Fruit fly (Drosophila melanogaster) whole organism, embryonic: Measurements from ENCODE around the gene Klp67A.
A peak's percentile ranks its signal among the peaks of the same experiment; 100 is the strongest.

ENCODE experiments used
- BEAF-32 ChIP-seq: fragments of 200-800 bp; sonication (Bioruptor generic); optimal IDR thresholded peaks from 3 replicates; lab custom pipeline; 2017; ENCODE audit warnings: missing biosample characterization, missing genetic modification characterization, mild to moderate bottlenecking, moderate library complexity, missing genetic modification reagents
- Blimp-1 ChIP-seq: fragments of 200-800 bp; sonication (Bioruptor generic); optimal IDR thresholded peaks from 3 replicates; lab custom pipeline; 2018; ENCODE audit warnings: missing biosample characterization, missing genetic modification characterization, mild to moderate bottlenecking, moderate library complexity, missing genetic modification reagents
- CG10274 ChIP-seq: fragments of 200-800 bp; sonication (Bioruptor generic); optimal IDR thresholded peaks from 3 replicates; lab custom pipeline; 2017; ENCODE audit warnings: missing biosample characterization, mild to moderate bottlenecking, missing genetic modification characterization
- CG10565 ChIP-seq: fragments of 200-800 bp; sonication (Bioruptor generic); optimal IDR thresholded peaks from 3 replicates; lab custom pipeline; 2016; ENCODE audit warnings: missing biosample characterization, mild to moderate bottlenecking, missing genetic modification characterization
- CG11456 ChIP-seq: fragments of 200-800 bp; sonication (Bioruptor generic); IDR thresholded peaks from 3 replicates; pipeline ENCODE4 v1.3.6; 2022; ENCODE audit warnings: missing biosample characterization, missing genetic modification characterization
- CG11695 ChIP-seq: fragments of 200-800 bp; sonication (Bioruptor generic); IDR thresholded peaks from 3 replicates; pipeline ENCODE4 v1.3.6; 2022; ENCODE audit warnings: missing biosample characterization, missing genetic modification characterization
- CG12391 ChIP-seq: fragments of 200-800 bp; sonication (Bioruptor generic); optimal IDR thresholded peaks from 3 replicates; lab custom pipeline; 2018; ENCODE audit warnings: missing biosample characterization, mild to moderate bottlenecking, missing genetic modification characterization, moderate library complexity
- CG13775 ChIP-seq: fragments of 200-800 bp; sonication (Bioruptor generic); optimal IDR thresholded peaks from 3 replicates; lab custom pipeline; 2017; ENCODE audit warnings: missing biosample characterization, mild to moderate bottlenecking, missing genetic modification characterization
- CG15011 ChIP-seq: fragments of 200-800 bp; sonication (Bioruptor generic); optimal IDR thresholded peaks from 3 replicates; lab custom pipeline; 2018; ENCODE audit warnings: missing biosample characterization, mild to moderate bottlenecking, missing genetic modification characterization
- CG1792 ChIP-seq: fragments of 200-800 bp; sonication (Bioruptor generic); optimal IDR thresholded peaks from 2 replicates; lab custom pipeline; 2016; ENCODE audit warnings: missing biosample characterization, missing genetic modification characterization
- CG30431 ChIP-seq: fragments of 200-800 bp; sonication (Bioruptor generic); optimal IDR thresholded peaks from 2 replicates; lab custom pipeline; 2017; ENCODE audit warnings: missing biosample characterization, missing genetic modification characterization
- CG31224 ChIP-seq: fragments of 200-800 bp; sonication (Bioruptor generic); IDR thresholded peaks from 2 replicates; pipeline ENCODE4 v1.3.6; 2022; ENCODE audit warnings: missing biosample characterization, missing genetic modification characterization
- CG34224 ChIP-seq: fragments of 200-800 bp; sonication (Bioruptor generic); IDR thresholded peaks from 3 replicates; pipeline ENCODE4 v1.3.6; 2022; ENCODE audit warnings: missing biosample characterization, missing genetic modification characterization; ENCODE audit not compliant: partially characterized antibody
- CG4404 ChIP-seq: fragments of 200-800 bp; sonication (Bioruptor generic); IDR thresholded peaks from 2 replicates; pipeline ENCODE4 v1.3.6; 2022; ENCODE audit warnings: missing biosample characterization, missing genetic modification characterization
- CG6175 ChIP-seq: fragments of 200-800 bp; sonication (Bioruptor generic); IDR thresholded peaks from 3 replicates; pipeline ENCODE4 v1.3.6; 2022; ENCODE audit warnings: missing biosample characterization, missing genetic modification characterization
- CkIIα-i1 ChIP-seq: fragments of 200-800 bp; sonication (Bioruptor generic); IDR thresholded peaks from 2 replicates; pipeline ENCODE4 v1.3.6; 2022; ENCODE audit warnings: missing biosample characterization, missing genetic modification characterization
- CrebB ChIP-seq: fragments of 200-800 bp; sonication (Bioruptor generic); optimal IDR thresholded peaks from 3 replicates; lab custom pipeline; 2018; ENCODE audit warnings: missing biosample characterization, mild to moderate bottlenecking, missing genetic modification characterization
- Dip3 ChIP-seq: fragments of 200-800 bp; sonication (Bioruptor generic); optimal IDR thresholded peaks from 3 replicates; lab custom pipeline; 2016; ENCODE audit warnings: missing biosample characterization, missing genetic modification characterization
- Dll ChIP-seq: fragments of 200-800 bp; sonication (Bioruptor generic); IDR thresholded peaks from 4 replicates; pipeline ENCODE4 v1.3.6; 2022; ENCODE audit warnings: missing biosample characterization, missing genetic modification characterization; ENCODE audit not compliant: partially characterized antibody
- Doc2 ChIP-seq: fragments of 200-800 bp; sonication (Bioruptor generic); IDR thresholded peaks from 2 replicates; pipeline ENCODE4 v1.3.6; 2022; ENCODE audit warnings: missing biosample characterization, missing genetic modification characterization
- Doc3 ChIP-seq: fragments of 200-800 bp; sonication (Bioruptor generic); IDR thresholded peaks from 3 replicates; pipeline ENCODE4 v1.3.6; 2022; ENCODE audit warnings: missing biosample characterization, missing genetic modification characterization; ENCODE audit not compliant: partially characterized antibody
- Dp ChIP-seq: fragments of 200-800 bp; sonication (Bioruptor generic); optimal IDR thresholded peaks from 2 replicates; lab custom pipeline; 2018; ENCODE audit warnings: missing biosample characterization, mild to moderate bottlenecking, missing genetic modification characterization, moderate library complexity
- Fer2 ChIP-seq: fragments of 200-800 bp; sonication (Bioruptor generic); optimal IDR thresholded peaks from 2 replicates; lab custom pipeline; 2018; ENCODE audit warnings: missing biosample characterization, mild to moderate bottlenecking, missing genetic modification characterization, moderate library complexity
- Gug ChIP-seq: fragments of 200-800 bp; sonication (Bioruptor generic); IDR thresholded peaks from 4 replicates; pipeline ENCODE4 v1.3.6; 2022; ENCODE audit warnings: missing biosample characterization, missing genetic modification characterization
- HLH3B ChIP-seq: fragments of 200-800 bp; sonication (Bioruptor generic); IDR thresholded peaks from 2 replicates; pipeline ENCODE4 v1.3.6; 2022; ENCODE audit warnings: missing biosample characterization, missing genetic modification characterization
- Lhr ChIP-seq: fragments of 200-800 bp; sonication (Bioruptor generic); optimal IDR thresholded peaks from 3 replicates; lab custom pipeline; 2017; ENCODE audit warnings: mild to moderate bottlenecking, missing biosample characterization, missing genetic modification reagents, missing genetic modification characterization
- Mrtf ChIP-seq: fragments of 200-800 bp; sonication (Bioruptor generic); IDR thresholded peaks from 3 replicates; pipeline ENCODE4 v1.3.6; 2022; ENCODE audit warnings: missing biosample characterization, missing genetic modification characterization
- Scr ChIP-seq: fragments of 200-800 bp; sonication (Bioruptor generic); IDR thresholded peaks from 2 replicates; pipeline ENCODE4 v1.3.6; 2022; ENCODE audit warnings: missing biosample characterization, missing genetic modification characterization; ENCODE audit not compliant: partially characterized antibody
- Sin3A ChIP-seq: fragments of >200 bp; optimal IDR thresholded peaks from 2 replicates; lab custom pipeline; 2018
- Sox100B ChIP-seq: fragments of 200-800 bp; sonication (Bioruptor generic); optimal IDR thresholded peaks from 3 replicates; lab custom pipeline; 2018; ENCODE audit warnings: missing biosample characterization, mild to moderate bottlenecking, missing genetic modification characterization
- Vsx1 ChIP-seq: fragments of 200-800 bp; sonication (Bioruptor generic); optimal IDR thresholded peaks from 2 replicates; lab custom pipeline; 2017; ENCODE audit warnings: missing biosample characterization, mild to moderate bottlenecking, missing genetic modification characterization, missing genetic modification reagents
- Xbp1 ChIP-seq: fragments of 200-800 bp; sonication (Bioruptor generic); optimal IDR thresholded peaks from 3 replicates; lab custom pipeline; 2016; ENCODE audit warnings: missing biosample characterization, mild to moderate bottlenecking, missing genetic modification characterization
- ash1 ChIP-seq: fragments of 200-800 bp; sonication (Bioruptor generic); optimal IDR thresholded peaks from 2 replicates; lab custom pipeline; 2018; ENCODE audit warnings: missing biosample characterization, mild to moderate bottlenecking, missing genetic modification characterization
- bigmax ChIP-seq: fragments of 200-800 bp; sonication (Bioruptor generic); optimal IDR thresholded peaks from 2 replicates; lab custom pipeline; 2018; ENCODE audit warnings: missing biosample characterization, mild to moderate bottlenecking, missing genetic modification characterization
- cg ChIP-seq: fragments of 200-800 bp; sonication (Bioruptor generic); optimal IDR thresholded peaks from 3 replicates; lab custom pipeline; 2019; ENCODE audit warnings: missing biosample characterization, mild to moderate bottlenecking, missing genetic modification characterization, moderate library complexity
- crol ChIP-seq: fragments of 200-800 bp; sonication (Bioruptor generic); IDR thresholded peaks from 2 replicates; pipeline ENCODE4 v1.3.6; 2022; ENCODE audit warnings: missing biosample characterization, missing genetic modification characterization
- ems ChIP-seq: fragments of 200-800 bp; sonication (Bioruptor generic); optimal IDR thresholded peaks from 3 replicates; lab custom pipeline; 2016; ENCODE audit warnings: missing biosample characterization, missing genetic modification characterization
- ewg ChIP-seq: fragments of 200-800 bp; sonication (Bioruptor generic); optimal IDR thresholded peaks from 3 replicates; lab custom pipeline; 2017; ENCODE audit warnings: mild to moderate bottlenecking, missing biosample characterization, missing genetic modification reagents, missing genetic modification characterization
- gt ChIP-seq: fragments of 200-800 bp; sonication (Bioruptor generic); IDR thresholded peaks from 2 replicates; pipeline ENCODE4 v1.3.6; 2022; ENCODE audit warnings: missing biosample characterization, missing genetic modification characterization
- inv ChIP-seq: fragments of 200-800 bp; sonication (Bioruptor generic); IDR thresholded peaks from 2 replicates; pipeline ENCODE4 v1.3.6; 2022; ENCODE audit warnings: missing biosample characterization, missing genetic modification characterization; ENCODE audit not compliant: partially characterized antibody
- nerfin-2 ChIP-seq: fragments of 200-800 bp; sonication (Bioruptor generic); IDR thresholded peaks from 2 replicates; pipeline ENCODE4 v1.3.6; 2022; ENCODE audit warnings: missing biosample characterization, missing genetic modification characterization; ENCODE audit not compliant: partially characterized antibody
- org-1 ChIP-seq: fragments of 200-800 bp; sonication (Bioruptor generic); optimal IDR thresholded peaks from 2 replicates; lab custom pipeline; 2017; ENCODE audit warnings: missing biosample characterization, missing genetic modification characterization
- peb ChIP-seq: fragments of 200-800 bp; sonication (Bioruptor generic); IDR thresholded peaks from 2 replicates; pipeline ENCODE4 v1.3.6; 2022; ENCODE audit warnings: missing biosample characterization, missing genetic modification characterization
- phol ChIP-seq: fragments of 200-800 bp; sonication (Bioruptor generic); optimal IDR thresholded peaks from 3 replicates; lab custom pipeline; 2018; ENCODE audit warnings: missing biosample characterization, mild to moderate bottlenecking, missing genetic modification characterization, moderate library complexity
- ro ChIP-seq: fragments of 200-800 bp; sonication (Bioruptor generic); IDR thresholded peaks from 2 replicates; pipeline ENCODE4 v1.3.6; 2022; ENCODE audit warnings: missing biosample characterization, missing genetic modification characterization
- run ChIP-seq: fragments of 200-800 bp; sonication (Bioruptor generic); optimal IDR thresholded peaks from 3 replicates; lab custom pipeline; 2018; ENCODE audit warnings: missing biosample characterization, mild to moderate bottlenecking, missing genetic modification characterization
- vnd ChIP-seq: fragments of 200-800 bp; sonication (Bioruptor generic); IDR thresholded peaks from 3 replicates; pipeline ENCODE4 v1.3.6; 2022; ENCODE audit warnings: missing biosample characterization, missing genetic modification characterization; ENCODE audit not compliant: partially characterized antibody
- zfh1 ChIP-seq: fragments of 200-800 bp; sonication (Bioruptor generic); IDR thresholded peaks from 3 replicates; pipeline ENCODE4 v1.3.6; 2022; ENCODE audit warnings: missing biosample characterization, missing genetic modification characterization

The Klp67A gene

DNA sequence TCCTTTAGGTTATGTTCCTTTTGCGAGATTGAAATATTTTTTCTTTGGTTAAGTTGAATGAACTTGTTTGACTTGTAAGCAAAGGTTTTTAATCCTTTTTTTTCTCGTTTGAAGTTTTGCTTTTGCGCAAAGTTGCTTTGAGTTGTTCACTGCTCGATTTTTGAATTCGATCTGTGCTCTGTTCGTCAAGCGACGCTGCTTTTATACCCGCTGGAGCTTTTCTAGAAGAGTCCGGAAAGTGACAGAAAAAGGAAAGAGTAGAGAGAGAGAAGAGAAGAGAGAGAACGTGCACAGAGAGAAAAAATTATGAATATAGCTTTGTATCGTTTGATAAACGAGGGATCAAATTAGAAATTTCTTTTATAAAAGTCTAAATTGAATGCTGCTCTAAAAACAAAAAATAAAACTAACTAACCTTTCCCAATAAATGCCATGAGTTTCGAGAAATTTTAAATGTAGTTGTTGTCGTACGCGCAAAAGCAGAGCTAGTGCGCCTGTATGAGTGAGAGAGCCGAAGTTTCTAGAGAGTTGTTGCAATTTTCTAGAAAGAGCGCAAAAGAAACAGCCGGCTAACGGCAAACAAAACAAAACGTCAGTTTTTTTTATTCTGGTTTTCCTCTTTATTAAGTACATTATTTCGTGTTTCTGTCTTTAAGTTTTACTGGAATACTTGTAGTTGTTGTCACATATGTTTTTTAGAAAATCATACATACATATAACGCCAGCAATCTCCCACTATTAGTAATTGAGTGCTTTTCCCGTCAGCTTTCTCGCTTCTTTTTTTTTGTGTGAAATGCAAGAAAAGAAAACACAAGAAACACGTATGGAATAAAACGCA lies 10.6 kb upstream of the Klp67A start, which contains the start of gene Hsp26 (continued):
- TF ChIP-seq CG10274 (GFP tag; lab: Kevin White, UChicago) = peak; percentile 3
- peak; percentile 67 for TF ChIP-seq Sox100B (GFP tag; lab: Kevin White, UChicago)
- TF ChIP-seq CG13775 (GFP tag; lab: Kevin White, UChicago) = peak; percentile 73
- TF ChIP-seq Dp (GFP tag; lab: Kevin White, UChicago) = no peak
- peak; percentile 82 for TF ChIP-seq ems (GFP tag; lab: Kevin White, UChicago)
- TF ChIP-seq vnd (GFP tag; lab: Robert Waterston, UW) = no peak
- TF ChIP-seq Lhr (GFP tag; lab: Kevin White, UChicago) = no peak
- peak; percentile 18 for TF ChIP-seq CG30431 (GFP tag; lab: Kevin White, UChicago)
- no peak for TF ChIP-seq ash1 (GFP tag; lab: Kevin White, UChicago)
- no peak for TF ChIP-seq Doc2 (GFP tag; lab: Robert Waterston, UW)
- TF ChIP-seq cg (GFP tag; lab: Kevin White, UChicago) = peak; percentile 89
- TF ChIP-seq Mrtf (GFP tag; lab: Robert Waterston, UW) = peak; percentile 55; the same call in 1 of the 3 replicates
- TF ChIP-seq Xbp1 (GFP tag; lab: Kevin White, UChicago) = peak; percentile 89
- peak; percentile 81 for TF ChIP-seq zfh1 (GFP tag; lab: Robert Waterston, UW)
- TF ChIP-seq Vsx1 (GFP tag; lab: Kevin White, UChicago) = peak; percentile 53
- peak; percentile 11 for TF ChIP-seq CG15011 (GFP tag; lab: Kevin White, UChicago)
- peak; percentile 71 for TF ChIP-seq CrebB (tag; lab: Kevin White, UChicago)
- no peak for TF ChIP-seq gt (GFP tag; lab: Robert Waterston, UW)
- TF ChIP-seq Dip3 = peak; percentile 81
- no peak for TF ChIP-seq inv (GFP tag; lab: Robert Waterston, UW)
- TF ChIP-seq CG11695 (GFP tag; lab: Robert Waterston, UW) = peak; percentile 90
- TF ChIP-seq CG31224 = peak; percentile 68
- TF ChIP-seq crol (GFP tag; lab: Robert Waterston, UW) = no peak
- peak; percentile 78 for TF ChIP-seq CG1792
- TF ChIP-seq CkIIα-i1 (GFP tag; lab: Robert Waterston, UW) = no peak
- TF ChIP-seq BEAF-32 (GFP tag; lab: Kevin White, UChicago) = no peak
- peak; percentile 89 for TF ChIP-seq HLH3B
- TF ChIP-seq bigmax (GFP tag; lab: Kevin White, UChicago) = peak; percentile 62
- peak; percentile 61; the same call in 1 of the 3 replicates for TF ChIP-seq CG11456
- no peak for TF ChIP-seq Sin3A (lab: Kevin White, UChicago)
- peak; percentile 37; the same call in 1 of the 3 replicates for TF ChIP-seq CG34224 (GFP tag; lab: Robert Waterston, UW)
- TF ChIP-seq run (tag; lab: Kevin White, UChicago) = peak; percentile 77
- TF ChIP-seq CG4404 (GFP tag; lab: Robert Waterston, UW) = 0 out of 2 replicates have a peak, but pooled peaks have one; percentile 22
- peak; percentile 46; the same call in 1 of the 2 replicates for TF ChIP-seq ro (GFP tag; lab: Robert Waterston, UW)
- TF ChIP-seq org-1 (GFP tag; lab: Kevin White, UChicago) = peak; percentile 70
- no peak for TF ChIP-seq nerfin-2 (GFP tag; lab: Robert Waterston, UW)
- TF ChIP-seq phol (tag; lab: Kevin White, UChicago) = peak; percentile 75
- TF ChIP-seq CG12391 (tag; lab: Kevin White, UChicago) = peak; percentile 90
- no peak for TF ChIP-seq CG6175 (GFP tag; lab: Robert Waterston, UW)
- TF ChIP-seq Dll (GFP tag; lab: Robert Waterston, UW) = peak; percentile 30; the same call in 2 of the 4 replicates
- TF ChIP-seq Gug (GFP tag; lab: Robert Waterston, UW) = peak; percentile 43; the same call in 2 of the 4 replicates
- TF ChIP-seq Blimp-1 (GFP tag; lab: Kevin White, UChicago) = peak; percentile 84
- TF ChIP-seq Doc3 (GFP tag; lab: Robert Waterston, UW) = no peak
- peak; percentile 93 for TF ChIP-seq ewg (GFP tag; lab: Kevin White, UChicago)
- TF ChIP-seq CG10565 = no peak
- TF ChIP-seq Scr (GFP tag; lab: Robert Waterston, UW) = no peak
- peak; percentile 72 for TF ChIP-seq peb
- TF ChIP-seq Fer2 = peak; percentile 31
